Fruit fly (Drosophila melanogaster) whole organism, embryonic: ENCODE measurements around the gene Swip-1.

Experiments
- CG10462 ChIP-seq: fragments of 200-800 bp; sonication (Bioruptor generic); optimal IDR thresholded peaks from 2 replicates; lab custom pipeline; 2016; ENCODE audit warnings: missing biosample characterization, missing genetic modification characterization
- CG13894 ChIP-seq: fragments of 200-800 bp; sonication (Bioruptor generic); optimal IDR thresholded peaks from 3 replicates; lab custom pipeline; 2018; ENCODE audit warnings: missing biosample characterization, mild to moderate bottlenecking, missing genetic modification characterization, moderate library complexity
- CG15011 ChIP-seq: fragments of 200-800 bp; sonication (Bioruptor generic); optimal IDR thresholded peaks from 3 replicates; lab custom pipeline; 2018; ENCODE audit warnings: missing biosample characterization, mild to moderate bottlenecking, missing genetic modification characterization
- CG16863 ChIP-seq: fragments of 200-800 bp; sonication (Bioruptor generic); optimal IDR thresholded peaks from 3 replicates; lab custom pipeline; 2016; ENCODE audit warnings: missing biosample characterization, missing genetic modification characterization
- CG18011 ChIP-seq: fragments of 200-800 bp; sonication (Bioruptor generic); optimal IDR thresholded peaks from 2 replicates; lab custom pipeline; 2017; ENCODE audit warnings: missing biosample characterization, missing genetic modification characterization, mild to moderate bottlenecking, moderate library complexity, missing genotype
- CG18599 ChIP-seq: fragments of 200-800 bp; sonication (Bioruptor generic); optimal IDR thresholded peaks from 3 replicates; lab custom pipeline; 2017; ENCODE audit warnings: missing biosample characterization, missing genetic modification characterization, mild to moderate bottlenecking, moderate library complexity, missing genetic modification reagents
- CG2116 ChIP-seq: fragments of 200-800 bp; sonication (Bioruptor generic); optimal IDR thresholded peaks from 3 replicates; lab custom pipeline; 2018; ENCODE audit warnings: missing biosample characterization, mild to moderate bottlenecking, missing genetic modification characterization
- CG3281 ChIP-seq: fragments of 200-800 bp; sonication (Bioruptor generic); optimal IDR thresholded peaks from 3 replicates; lab custom pipeline; 2017; ENCODE audit warnings: missing biosample characterization, mild to moderate bottlenecking, missing genetic modification characterization
- CG34224 ChIP-seq: fragments of 200-800 bp; sonication (Bioruptor generic); IDR thresholded peaks from 3 replicates; pipeline ENCODE4 v1.3.6; 2022; ENCODE audit warnings: missing biosample characterization, missing genetic modification characterization; ENCODE audit not compliant: partially characterized antibody
- CG34376 ChIP-seq: fragments of 200-800 bp; sonication (Bioruptor generic); optimal IDR thresholded peaks from 2 replicates; lab custom pipeline; 2018; ENCODE audit warnings: missing biosample characterization, mild to moderate bottlenecking, missing genetic modification characterization
- CG43689 ChIP-seq: fragments of 200-800 bp; sonication (Bioruptor generic); IDR thresholded peaks from 2 replicates; pipeline ENCODE4 v1.3.6; 2022; ENCODE audit warnings: missing biosample characterization, missing genetic modification characterization
- CG4854 ChIP-seq: fragments of 200-800 bp; sonication (Bioruptor generic); optimal IDR thresholded peaks from 2 replicates; lab custom pipeline; 2016; ENCODE audit warnings: missing biosample characterization, missing genetic modification characterization, inconsistent platforms
- CG6272 ChIP-seq: fragments of 200-800 bp; sonication (Bioruptor generic); IDR thresholded peaks from 2 replicates; pipeline ENCODE4 v1.3.6; 2022; ENCODE audit warnings: missing biosample characterization, missing genetic modification characterization
- CG6813 ChIP-seq: fragments of 200-800 bp; sonication (Bioruptor generic); optimal IDR thresholded peaks from 2 replicates; lab custom pipeline; 2017; ENCODE audit warnings: missing biosample characterization, missing genetic modification characterization, mild to moderate bottlenecking, moderate library complexity, missing genetic modification reagents
- CG8765 ChIP-seq: fragments of 200-800 bp; sonication (Bioruptor generic); IDR thresholded peaks from 2 replicates; pipeline ENCODE4 v1.3.6; 2022; ENCODE audit warnings: missing biosample characterization, missing genetic modification characterization
- CG9437 ChIP-seq: fragments of 200-800 bp; sonication (Bioruptor generic); optimal IDR thresholded peaks from 2 replicates; lab custom pipeline; 2018; ENCODE audit warnings: missing biosample characterization, mild to moderate bottlenecking, missing genetic modification characterization
- CG9932 ChIP-seq: fragments of 200-800 bp; sonication (Bioruptor generic); IDR thresholded peaks from 2 replicates; pipeline ENCODE4 v1.3.6; 2022; ENCODE audit warnings: missing biosample characterization, missing genetic modification characterization
- D19A ChIP-seq: fragments of 200-800 bp; optimal IDR thresholded peaks from 3 replicates; lab custom pipeline; 2019; ENCODE audit warnings: missing biosample characterization, mild to moderate bottlenecking, missing genetic modification characterization, moderate library complexity
- D19B ChIP-seq: fragments of 200-800 bp; sonication (Bioruptor generic); optimal IDR thresholded peaks from 2 replicates; lab custom pipeline; 2017; ENCODE audit warnings: missing biosample characterization, mild to moderate bottlenecking, missing genetic modification characterization
- Deaf1 ChIP-seq: fragments of 200-800 bp; optimal IDR thresholded peaks from 3 replicates; lab custom pipeline; 2019; ENCODE audit warnings: missing biosample characterization, mild to moderate bottlenecking, missing genetic modification characterization, moderate library complexity
- HLH4C ChIP-seq: fragments of 200-800 bp; sonication (Bioruptor generic); IDR thresholded peaks from 3 replicates; pipeline ENCODE4 v1.3.6; 2022; ENCODE audit warnings: missing biosample characterization, missing genetic modification characterization; ENCODE audit not compliant: partially characterized antibody
- Hand ChIP-seq: fragments of 200-800 bp; sonication (Bioruptor generic); optimal IDR thresholded peaks from 2 replicates; lab custom pipeline; 2017; ENCODE audit warnings: mild to moderate bottlenecking, missing biosample characterization, missing genetic modification reagents, missing genetic modification characterization
- Hey ChIP-seq: fragments of 200-800 bp; sonication (Bioruptor generic); optimal IDR thresholded peaks from 3 replicates; lab custom pipeline; 2018; ENCODE audit warnings: missing biosample characterization, mild to moderate bottlenecking, missing genetic modification characterization
- Jarid2 ChIP-seq: fragments of 200-800 bp; sonication (Bioruptor generic); optimal IDR thresholded peaks from 3 replicates; lab custom pipeline; 2017; ENCODE audit warnings: mild to moderate bottlenecking, missing biosample characterization, missing genetic modification reagents, missing genetic modification characterization
- Lim3 ChIP-seq: fragments of 200-800 bp; sonication (Bioruptor generic); IDR thresholded peaks from 2 replicates; pipeline ENCODE4 v1.3.6; 2022; ENCODE audit warnings: missing biosample characterization, missing genetic modification characterization
- MBD-R2 ChIP-seq: fragments of 200-800 bp; sonication (Bioruptor generic); IDR thresholded peaks from 2 replicates; pipeline ENCODE4 v1.3.6; 2022; ENCODE audit warnings: missing biosample characterization, missing genetic modification characterization
- Nf-YB ChIP-seq: fragments of 200-800 bp; sonication (Bioruptor generic); optimal IDR thresholded peaks from 3 replicates; lab custom pipeline; 2019; ENCODE audit warnings: missing biosample characterization, mild to moderate bottlenecking, missing genetic modification characterization, moderate library complexity
- Ptx1 ChIP-seq: fragments of 200-800 bp; sonication (Bioruptor generic); IDR thresholded peaks from 2 replicates; pipeline ENCODE4 v1.3.6; 2022; ENCODE audit warnings: missing biosample characterization, missing genetic modification characterization
- Sox102F ChIP-seq: fragments of 200-800 bp; sonication (Bioruptor generic); optimal IDR thresholded peaks from 2 replicates; lab custom pipeline; 2018; ENCODE audit warnings: missing biosample characterization, mild to moderate bottlenecking, missing genetic modification characterization, moderate library complexity
- ase ChIP-seq: fragments of 200-800 bp; sonication (Bioruptor generic); IDR thresholded peaks from 3 replicates; pipeline ENCODE4 v1.3.6; 2022; ENCODE audit warnings: missing biosample characterization, missing genetic modification characterization
- ash1 ChIP-seq: fragments of 200-800 bp; sonication (Bioruptor generic); optimal IDR thresholded peaks from 2 replicates; lab custom pipeline; 2018; ENCODE audit warnings: missing biosample characterization, mild to moderate bottlenecking, missing genetic modification characterization
- chinmo ChIP-seq: fragments of 200-800 bp; sonication (Bioruptor generic); IDR thresholded peaks from 4 replicates; pipeline ENCODE4 v1.3.6; 2022; ENCODE audit warnings: missing biosample characterization, missing genetic modification characterization; ENCODE audit not compliant: partially characterized antibody
- emc ChIP-seq: fragments of 200-800 bp; sonication (Bioruptor generic); optimal IDR thresholded peaks from 2 replicates; lab custom pipeline; 2016; ENCODE audit warnings: missing biosample characterization, missing genetic modification characterization
- eve ChIP-seq, 2 experiments: fragments of >200 bp; optimal IDR thresholded peaks; 2 replicates each; lab custom pipeline; 2017; ENCODE audit warnings: missing biosample characterization in 2 of 2, missing genetic modification characterization in 2 of 2
- lab ChIP-seq: fragments of 200-800 bp; sonication (Bioruptor generic); optimal IDR thresholded peaks from 3 replicates; lab custom pipeline; 2017; ENCODE audit warnings: missing biosample characterization, missing genetic modification characterization, mild to moderate bottlenecking, moderate library complexity, missing genetic modification reagents
- lbe ChIP-seq: fragments of 200-800 bp; sonication (Bioruptor generic); optimal IDR thresholded peaks from 2 replicates; lab custom pipeline; 2016; ENCODE audit warnings: missing biosample characterization, mild to moderate bottlenecking, missing genetic modification characterization
- mam ChIP-seq: fragments of 200-800 bp; sonication (Bioruptor generic); optimal IDR thresholded peaks from 3 replicates; lab custom pipeline; 2016; ENCODE audit warnings: missing biosample characterization, missing genetic modification characterization
- onecut ChIP-seq: fragments of 200-800 bp; sonication (Bioruptor generic); IDR thresholded peaks from 2 replicates; pipeline ENCODE4 v1.3.6; 2022; ENCODE audit warnings: missing biosample characterization, missing genetic modification characterization
- otp ChIP-seq: fragments of 200-800 bp; sonication (Bioruptor generic); IDR thresholded peaks from 3 replicates; pipeline ENCODE4, ENCODE4 v1.3.6; 2022; ENCODE audit warnings: missing biosample characterization, missing genetic modification characterization
- psq ChIP-seq: fragments of 200-800 bp; sonication (Bioruptor generic); optimal IDR thresholded peaks from 2 replicates; lab custom pipeline; 2017; ENCODE audit warnings: missing biosample characterization, missing genetic modification characterization
- pum ChIP-seq: fragments of 200-800 bp; sonication (Bioruptor generic); optimal IDR thresholded peaks from 2 replicates; lab custom pipeline; 2016; ENCODE audit warnings: missing biosample characterization, missing genetic modification characterization
- sqz ChIP-seq: fragments of 200-800 bp; sonication (Bioruptor generic); optimal IDR thresholded peaks from 3 replicates; lab custom pipeline; 2018; ENCODE audit warnings: missing biosample characterization, mild to moderate bottlenecking, missing genetic modification characterization
- sug ChIP-seq: fragments of 200-800 bp; optimal IDR thresholded peaks from 2 replicates; lab custom pipeline; 2019; ENCODE audit warnings: missing biosample characterization, mild to moderate bottlenecking, missing genetic modification characterization, moderate library complexity
- tgo ChIP-seq: fragments of 200-800 bp; sonication (Bioruptor generic); IDR thresholded peaks from 3 replicates; pipeline ENCODE4 v1.3.6; 2022; ENCODE audit warnings: missing biosample characterization, missing genetic modification characterization
- tup ChIP-seq: fragments of 200-800 bp; sonication (Bioruptor generic); optimal IDR thresholded peaks from 2 replicates; lab custom pipeline; 2016; ENCODE audit warnings: missing biosample characterization, mild to moderate bottlenecking, missing genetic modification characterization, moderate library complexity
- twi ChIP-seq: fragments of 200-800 bp; optimal IDR thresholded peaks from 2 replicates; lab custom pipeline; 2019; ENCODE audit warnings: missing biosample characterization, mild to moderate bottlenecking, missing genetic modification characterization, moderate library complexity
- zfh1 ChIP-seq: fragments of 200-800 bp; sonication (Bioruptor generic); IDR thresholded peaks from 3 replicates; pipeline ENCODE4 v1.3.6; 2022; ENCODE audit warnings: missing biosample characterization, missing genetic modification characterization

The Swip-1 gene

DNA sequence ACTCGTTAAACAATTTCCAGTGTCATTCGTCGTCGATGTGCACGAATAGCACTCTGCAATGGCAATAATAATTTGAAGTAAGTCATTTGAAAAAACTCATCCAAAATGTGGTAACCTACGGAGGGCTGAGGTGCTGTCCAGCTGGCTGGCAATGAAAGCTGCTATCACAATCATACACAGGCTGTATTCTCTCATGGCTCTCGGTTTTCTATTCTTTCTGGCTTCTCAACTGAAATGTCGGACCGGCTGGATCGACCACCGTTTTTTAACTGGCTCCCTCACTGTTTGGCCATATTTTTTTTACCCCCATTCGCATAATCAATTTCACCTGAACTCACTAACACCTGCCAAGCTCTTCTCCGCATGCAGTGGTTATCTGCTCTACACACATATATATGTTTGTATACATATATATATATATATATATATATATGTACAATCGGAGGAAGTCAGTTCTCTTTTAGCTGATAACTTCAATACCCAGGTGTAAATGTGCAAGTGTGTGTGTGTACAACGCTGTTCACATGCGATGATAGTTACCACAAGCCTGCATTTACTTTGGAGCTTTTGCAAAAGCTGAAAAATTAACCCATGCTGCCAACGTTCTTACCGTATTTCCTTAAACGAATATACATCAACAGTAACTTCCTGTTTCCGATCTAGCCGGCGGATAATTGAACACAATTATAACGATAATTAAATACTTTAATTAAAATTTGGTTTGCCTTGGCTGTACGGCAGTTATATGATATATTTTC is 8.8 kb upstream of the Swip-1 start, which contains the start of gene CG10650 (continued):
- TF ChIP-seq CG9437 (no peak), Hey (tag; lab: Kevin White, UChicago) (peak; percentile 36), D19B (GFP tag; lab: Kevin White, UChicago) (no peak), Ptx1 (no peak), CG8765 (GFP tag; lab: Robert Waterston, UW) (no peak), CG18599 (GFP tag; lab: Kevin White, UChicago) (peak; percentile 13), D19A (tag; lab: Kevin White, UChicago) (no peak), Nf-YB (GFP tag; lab: Kevin White, UChicago) (peak; percentile 10), CG10462 (no peak), emc (GFP tag; lab: Kevin White, UChicago) (no peak), HLH4C (no peak), Sox102F (no peak), otp (0 out of 3 replicates have a peak, but pooled peaks have one; percentile 19), zfh1 (GFP tag; lab: Robert Waterston, UW) (no peak), CG34224 (GFP tag; lab: Robert Waterston, UW) (no peak), CG6813 (peak; percentile 5), CG34376 (GFP tag; lab: Kevin White, UChicago) (peak; percentile 17), tgo (no peak), CG3281 (GFP tag; lab: Kevin White, UChicago) (no peak), CG16863 (GFP tag; lab: Kevin White, UChicago) (no peak), lbe (no peak), ash1 (no peak), onecut (no peak), Deaf1 (no peak), pum (GFP tag; lab: Kevin White, UChicago) (no peak), CG13894 (tag; lab: Kevin White, UChicago) (no peak), ase (GFP tag; lab: Robert Waterston, UW) (no peak), lab (peak; percentile 47), Jarid2 (GFP tag; lab: Kevin White, UChicago) (peak; percentile 62), CG4854 (GFP tag; lab: Kevin White, UChicago) (no peak), Hand (no peak), CG6272 (GFP tag; lab: Robert Waterston, UW) (no peak), psq (GFP tag; lab: Kevin White, UChicago) (no peak), tup (GFP tag; lab: Kevin White, UChicago) (no peak), CG9932 (GFP tag; lab: Robert Waterston, UW) (no peak), MBD-R2 (GFP tag; lab: Robert Waterston, UW) (no peak), chinmo (GFP tag; lab: Robert Waterston, UW) (peak; percentile 78; the same call in 2 of the 4 replicates), mam (GFP tag; lab: Kevin White, UChicago) (no peak), Lim3 (GFP tag; lab: Robert Waterston, UW) (no peak), CG18011 (GFP tag; lab: Kevin White, UChicago) (no peak), sug (peak; percentile 73), CG43689 (GFP tag; lab: Robert Waterston, UW) (no peak), eve (GFP tag; optimal IDR thresholded peaks at IDR 0.05; lab: Kevin White, UChicago) (no peak), twi (tag; lab: Kevin White, UChicago) (no peak), CG15011 (GFP tag; lab: Kevin White, UChicago) (no peak), CG2116 (GFP tag; lab: Kevin White, UChicago) (no peak), sqz (peak; percentile 61)
